Fruit fly (Drosophila melanogaster): Measurements from ENCODE around the gene Poxm.

Gene Poxm

dm6 chr3R:8272573-8273165 is 60.9 kb downstream of the Poxm start:
- TF ChIP-seq B-H2 (GFP tag; optimal IDR thresholded peaks at IDR 0.05) (no peak), usp (GFP tag; optimal IDR thresholded peaks at IDR 0.05) (no peak), CG6175 (GFP tag; IDR thresholded peaks at IDR 0.05) (no peak), Ets65A (GFP tag) (peak; percentile 27), CG7963 (GFP tag; IDR thresholded peaks at IDR 0.05; ENCODE audit: partially characterized antibody) (no peak)

dm6 chr3R:8269740-8270139 is 63.9 kb downstream of the Poxm start, which contains the start of gene CG9630:
CG9630 (minus strand) TSS chr3R:8269896.
- no peak for TF ChIP-seq pros (GFP tag; optimal IDR thresholded peaks at IDR 0.05)
- TF ChIP-seq Rx (GFP tag; IDR thresholded peaks at IDR 0.05) = no peak
- TF ChIP-seq BtbVII (GFP tag; optimal IDR thresholded peaks at IDR 0.05) = no peak
- no peak for TF ChIP-seq CG8281 (tag; optimal IDR thresholded peaks at IDR 0.05)
- TF ChIP-seq CG15073 (GFP tag; optimal IDR thresholded peaks at IDR 0.05) = no peak
- no peak for TF ChIP-seq Fer2 (tag; optimal IDR thresholded peaks at IDR 0.05)
- TF ChIP-seq CG18764 (GFP tag; optimal IDR thresholded peaks at IDR 0.05) = no peak
- TF ChIP-seq CG14710 (tag; optimal IDR thresholded peaks at IDR 0.05) = peak; percentile 58
- no peak for TF ChIP-seq Nf-YA (GFP tag; IDR thresholded peaks at IDR 0.05)
- no peak for TF ChIP-seq CG18476 (GFP tag; optimal IDR thresholded peaks at IDR 0.05)
- TF ChIP-seq crc (GFP tag; optimal IDR thresholded peaks at IDR 0.05) = no peak
- TF ChIP-seq CG12299 (tag; optimal IDR thresholded peaks at IDR 0.05) = no peak
- no peak for TF ChIP-seq Xbp1 (GFP tag; optimal IDR thresholded peaks at IDR 0.05)
- TF ChIP-seq luna (GFP tag; optimal IDR thresholded peaks at IDR 0.05) = no peak
- no peak for TF ChIP-seq CG14014 (GFP tag; IDR thresholded peaks at IDR 0.05)
- peak; percentile 69 for TF ChIP-seq amos (GFP tag; IDR thresholded peaks at IDR 0.05; ENCODE audit: partially characterized antibody)
- no peak for TF ChIP-seq D19B (GFP tag; optimal IDR thresholded peaks at IDR 0.05)
- peak; percentile 86 for TF ChIP-seq run (tag; optimal IDR thresholded peaks at IDR 0.05)
- TF ChIP-seq Scr (GFP tag; IDR thresholded peaks at IDR 0.05; ENCODE audit: partially characterized antibody) = peak; percentile 62
- TF ChIP-seq D19A (tag; optimal IDR thresholded peaks at IDR 0.05) = no peak
- TF ChIP-seq CG17385 (GFP tag; optimal IDR thresholded peaks at IDR 0.05) = no peak
- TF ChIP-seq CG2129 (GFP tag; IDR thresholded peaks at IDR 0.05; ENCODE audit: partially characterized antibody) = peak; percentile 47
- TF ChIP-seq CG4820 (GFP tag; optimal IDR thresholded peaks at IDR 0.05) = no peak
- peak; percentile 73 for TF ChIP-seq HmgZ (tag; optimal IDR thresholded peaks at IDR 0.05)
- TF ChIP-seq NC2α (GFP tag; optimal IDR thresholded peaks at IDR 0.05) = no peak
- TF ChIP-seq CG17186 (GFP tag; optimal IDR thresholded peaks at IDR 0.05) = peak; percentile 93
- no peak for TF ChIP-seq CG15601 (tag; optimal IDR thresholded peaks at IDR 0.05)
- no peak for TF ChIP-seq vvl (GFP tag; IDR thresholded peaks at IDR 0.05)
- no peak for TF ChIP-seq prd (optimal IDR thresholded peaks at IDR 0.05)
- TF ChIP-seq prd (GFP tag; IDR thresholded peaks at IDR 0.05) = no peak
- no peak for TF ChIP-seq sens-2 (GFP tag; IDR thresholded peaks at IDR 0.05)
- no peak for TF ChIP-seq CG16779 (GFP tag; IDR thresholded peaks at IDR 0.05)
- TF ChIP-seq sima (GFP tag; optimal IDR thresholded peaks at IDR 0.05) = no peak
- no peak for TF ChIP-seq CG30020 (tag; optimal IDR thresholded peaks at IDR 0.05)
- TF ChIP-seq Tbp (GFP tag; optimal IDR thresholded peaks at IDR 0.05) = no peak
- peak; percentile 88 for TF ChIP-seq MBD-R2 (GFP tag; IDR thresholded peaks at IDR 0.05)
- TF ChIP-seq CG4404 (GFP tag; IDR thresholded peaks at IDR 0.05) = no peak
- TF ChIP-seq Sox100B (GFP tag; optimal IDR thresholded peaks at IDR 0.05) = no peak
- TF ChIP-seq CG8765 (GFP tag; IDR thresholded peaks at IDR 0.05) = no peak
- TF ChIP-seq slbo (GFP tag; IDR thresholded peaks at IDR 0.05) = no peak
- peak; percentile 48 for TF ChIP-seq CG17829 (tag; optimal IDR thresholded peaks at IDR 0.05)
- TF ChIP-seq klu (GFP tag; IDR thresholded peaks at IDR 0.05) = no peak
- TF ChIP-seq CG11504 (tag; optimal IDR thresholded peaks at IDR 0.05) = no peak
- TF ChIP-seq CG32772 (GFP tag; IDR thresholded peaks at IDR 0.05) = no peak
- TF ChIP-seq fd64A (GFP tag; optimal IDR thresholded peaks at IDR 0.05) = no peak
- no peak for TF ChIP-seq Vsx1 (GFP tag; optimal IDR thresholded peaks at IDR 0.05)
